Fruit fly (Drosophila melanogaster): ENCODE measurements around the gene CIAPIN1.

- TF ChIP-seq psq (optimal IDR thresholded peaks at IDR 0.05) = no peak
- TF ChIP-seq Sin3A (optimal IDR thresholded peaks at IDR 0.05) = no peak
- no peak for TF ChIP-seq h (optimal IDR thresholded peaks at IDR 0.05)
- TF ChIP-seq ttk (optimal IDR thresholded peaks at IDR 0.05) = no peak
Measured at dm6 chr2L:14997370-14997769, 41.3 kb downstream of the CIAPIN1 start, which contains the start of gene mol.
